Worm (Caenorhabditis elegans): ENCODE results near the gene pqn-51.

- TF ChIP-seq F49E8.2 (tag; optimal IDR thresholded peaks at IDR 0.05; ENCODE audit: insufficient read depth) = no peak
- TF ChIP-seq ceh-58 (GFP tag; IDR thresholded peaks at IDR 0.05) = no peak
- TF ChIP-seq Y95B8A.8 (GFP tag; IDR thresholded peaks at IDR 0.05) = no peak
- no peak for TF ChIP-seq madf-10 (tag; optimal IDR thresholded peaks at IDR 0.05)
- TF ChIP-seq dpl-1 (GFP tag; optimal IDR thresholded peaks at IDR 0.05) = no peak
- no peak for TF ChIP-seq sptf-2 (GFP tag; optimal IDR thresholded peaks at IDR 0.05)
- no peak for TF ChIP-seq ceh-27 (GFP tag; optimal IDR thresholded peaks at IDR 0.05)
- TF ChIP-seq tbx-9 (tag; optimal IDR thresholded peaks at IDR 0.05; ENCODE audit: borderline replicate concordance) = no peak
- no peak for TF ChIP-seq somi-1 (GFP tag; optimal IDR thresholded peaks at IDR 0.05)
- no peak for TF ChIP-seq F57A8.1 (GFP tag; optimal IDR thresholded peaks at IDR 0.05)
- TF ChIP-seq lin-26 (GFP tag; IDR thresholded peaks at IDR 0.05) = no peak
- no peak for TF ChIP-seq unc-62 (GFP tag; optimal IDR thresholded peaks at IDR 0.05)
- no peak for TF ChIP-seq rpc-1 (optimal IDR thresholded peaks at IDR 0.05)
- TF ChIP-seq rpc-1 (tag; optimal IDR thresholded peaks at IDR 0.05) = no peak
- no peak for TF ChIP-seq dpff-1 (tag; optimal IDR thresholded peaks at IDR 0.05)
These were observed 16.3 kb upstream of the pqn-51 start, which contains the start of gene K11D12.13 for ce11 chrV:5033099-5033498.

All from whole organism, young adult.